Fruit fly (Drosophila melanogaster) whole organism, embryonic: ENCODE results near the gene NijC.
A peak's percentile ranks its signal among the peaks of the same experiment; 100 is the strongest.

Source experiments
- CG10979 ChIP-seq: fragments of 200-800 bp; sonication (Bioruptor generic); optimal IDR thresholded peaks from 2 replicates; lab custom pipeline; 2018; ENCODE audit warnings: missing biosample characterization, mild to moderate bottlenecking, missing genetic modification characterization, moderate library complexity
- CG11695 ChIP-seq: fragments of 200-800 bp; sonication (Bioruptor generic); IDR thresholded peaks from 3 replicates; pipeline ENCODE4 v1.3.6; 2022; ENCODE audit warnings: missing biosample characterization, missing genetic modification characterization
- CG12391 ChIP-seq: fragments of 200-800 bp; sonication (Bioruptor generic); optimal IDR thresholded peaks from 3 replicates; lab custom pipeline; 2018; ENCODE audit warnings: missing biosample characterization, mild to moderate bottlenecking, missing genetic modification characterization, moderate library complexity
- CG12769 ChIP-seq: fragments of 200-800 bp; sonication (Bioruptor generic); optimal IDR thresholded peaks from 2 replicates; lab custom pipeline; 2019; ENCODE audit warnings: missing biosample characterization, mild to moderate bottlenecking, missing genetic modification characterization, moderate library complexity
- CG13287 ChIP-seq: fragments of 200-800 bp; sonication (Bioruptor generic); IDR thresholded peaks from 2 replicates; pipeline ENCODE4 v1.3.6; 2022; ENCODE audit warnings: missing biosample characterization, missing genetic modification characterization; ENCODE audit not compliant: partially characterized antibody
- CG13296 ChIP-seq: fragments of 200-800 bp; sonication (Bioruptor generic); optimal IDR thresholded peaks from 3 replicates; lab custom pipeline; 2018; ENCODE audit warnings: missing biosample characterization, mild to moderate bottlenecking, missing genetic modification characterization
- CG14965 ChIP-seq: fragments of 200-800 bp; sonication (Bioruptor generic); optimal IDR thresholded peaks from 2 replicates; lab custom pipeline; 2016; ENCODE audit warnings: missing biosample characterization, missing genetic modification characterization, borderline replicate concordance
- CG16815 ChIP-seq: fragments of 200-800 bp; sonication (Bioruptor generic); optimal IDR thresholded peaks from 3 replicates; lab custom pipeline; 2017; ENCODE audit warnings: missing biosample characterization, mild to moderate bottlenecking, missing genetic modification characterization
- CG17612 ChIP-seq: fragments of 200-800 bp; sonication (Bioruptor generic); IDR thresholded peaks from 2 replicates; pipeline ENCODE4 v1.3.6; 2022; ENCODE audit warnings: missing biosample characterization, missing genetic modification characterization
- CG1792 ChIP-seq: fragments of 200-800 bp; sonication (Bioruptor generic); optimal IDR thresholded peaks from 2 replicates; lab custom pipeline; 2016; ENCODE audit warnings: missing biosample characterization, missing genetic modification characterization
- CG2712 ChIP-seq: fragments of 200-800 bp; optimal IDR thresholded peaks from 3 replicates; lab custom pipeline; 2019; ENCODE audit warnings: missing biosample characterization, mild to moderate bottlenecking, missing genetic modification characterization, moderate library complexity
- CG30020 ChIP-seq: fragments of 200-800 bp; optimal IDR thresholded peaks from 2 replicates; lab custom pipeline; 2019; ENCODE audit warnings: missing biosample characterization, mild to moderate bottlenecking, missing genetic modification characterization, moderate library complexity
- CG32767 ChIP-seq: fragments of 200-800 bp; sonication (Bioruptor generic); IDR thresholded peaks from 2 replicates; pipeline ENCODE4 v1.3.6; 2022; ENCODE audit warnings: missing biosample characterization, missing genetic modification characterization
- CG33213 ChIP-seq: fragments of 200-800 bp; sonication (Bioruptor generic); optimal IDR thresholded peaks from 3 replicates; lab custom pipeline; 2016; ENCODE audit warnings: missing biosample characterization, missing genetic modification characterization
- CG34422 ChIP-seq: fragments of 200-800 bp; sonication (Bioruptor generic); IDR thresholded peaks from 3 replicates; pipeline ENCODE4 v1.3.6; 2022; ENCODE audit warnings: missing biosample characterization, missing genetic modification characterization
- CG3838 ChIP-seq: fragments of 200-800 bp; sonication (Bioruptor generic); optimal IDR thresholded peaks from 3 replicates; lab custom pipeline; 2016; ENCODE audit warnings: missing biosample characterization, missing genetic modification characterization
- CG4360 ChIP-seq: fragments of 200-800 bp; sonication (Bioruptor generic); IDR thresholded peaks from 2 replicates; pipeline ENCODE4 v1.3.6; 2022; ENCODE audit warnings: missing biosample characterization, missing genetic modification characterization
- CG4617 ChIP-seq: fragments of 200-800 bp; sonication (Bioruptor generic); optimal IDR thresholded peaks from 3 replicates; lab custom pipeline; 2016; ENCODE audit warnings: missing biosample characterization, missing genetic modification characterization, borderline replicate concordance
- CG5245 ChIP-seq: fragments of 200-800 bp; sonication (Bioruptor generic); optimal IDR thresholded peaks from 3 replicates; lab custom pipeline; 2016; ENCODE audit warnings: missing biosample characterization, missing genetic modification characterization
- CG5953 ChIP-seq: fragments of 200-800 bp; sonication (Bioruptor generic); IDR thresholded peaks from 2 replicates; pipeline ENCODE4 v1.3.6; 2022; ENCODE audit warnings: missing biosample characterization, missing genetic modification characterization
- CG6175 ChIP-seq: fragments of 200-800 bp; sonication (Bioruptor generic); IDR thresholded peaks from 3 replicates; pipeline ENCODE4 v1.3.6; 2022; ENCODE audit warnings: missing biosample characterization, missing genetic modification characterization
- CG6272 ChIP-seq: fragments of 200-800 bp; sonication (Bioruptor generic); IDR thresholded peaks from 2 replicates; pipeline ENCODE4 v1.3.6; 2022; ENCODE audit warnings: missing biosample characterization, missing genetic modification characterization
- CG9727 ChIP-seq: fragments of 200-800 bp; sonication (Bioruptor generic); optimal IDR thresholded peaks from 3 replicates; lab custom pipeline; 2017; ENCODE audit warnings: missing biosample characterization, mild to moderate bottlenecking, missing genetic modification characterization
- Elba2 ChIP-seq: fragments of 200-800 bp; sonication (Bioruptor generic); optimal IDR thresholded peaks from 3 replicates; lab custom pipeline; 2016; ENCODE audit warnings: missing biosample characterization, missing genetic modification characterization
- Hr78 ChIP-seq, 2 experiments: fragments of 200-800 bp in 1 of 2; fragments of >200 bp in 1 of 2; sonication (Bioruptor generic) in 1 of 2; optimal IDR thresholded peaks; 2 replicates each; lab custom pipeline; 2017 to 2019; ENCODE audit warnings: missing biosample characterization in 2 of 2, missing genetic modification characterization in 2 of 2, mild to moderate bottlenecking in 1 of 2, moderate library complexity in 1 of 2
- Kr ChIP-seq: fragments of 200-800 bp; sonication (Bioruptor generic); optimal IDR thresholded peaks from 2 replicates; lab custom pipeline; 2017; ENCODE audit warnings: missing biosample characterization, mild to moderate bottlenecking, missing genetic modification characterization
- MESR4 ChIP-seq: fragments of 200-800 bp; sonication (Bioruptor generic); optimal IDR thresholded peaks from 2 replicates; lab custom pipeline; 2018; ENCODE audit warnings: missing biosample characterization, mild to moderate bottlenecking, missing genetic modification characterization, moderate library complexity
- Meics ChIP-seq: fragments of 200-800 bp; sonication (Bioruptor generic); optimal IDR thresholded peaks from 2 replicates; lab custom pipeline; 2017; ENCODE audit warnings: missing biosample characterization, mild to moderate bottlenecking, missing genetic modification characterization
- Mes4 ChIP-seq: fragments of 200-800 bp; sonication (Bioruptor generic); optimal IDR thresholded peaks from 2 replicates; lab custom pipeline; 2016; ENCODE audit warnings: missing biosample characterization, missing genetic modification characterization
- Myb ChIP-seq: fragments of 200-800 bp; sonication (Bioruptor generic); optimal IDR thresholded peaks from 2 replicates; lab custom pipeline; 2016; ENCODE audit warnings: missing biosample characterization, missing genetic modification characterization
- NfI ChIP-seq: fragments of 200-800 bp; sonication (Bioruptor generic); optimal IDR thresholded peaks from 3 replicates; lab custom pipeline; 2018; ENCODE audit warnings: missing biosample characterization, mild to moderate bottlenecking, missing genetic modification characterization, moderate library complexity
- PHDP ChIP-seq: fragments of 200-800 bp; sonication (Bioruptor generic); optimal IDR thresholded peaks from 3 replicates; lab custom pipeline; 2018; ENCODE audit warnings: missing biosample characterization, mild to moderate bottlenecking, missing genetic modification characterization, moderate library complexity
- Poxn ChIP-seq: fragments of 200-800 bp; sonication (Bioruptor generic); IDR thresholded peaks from 2 replicates; pipeline ENCODE4 v1.3.6; 2022; ENCODE audit warnings: missing biosample characterization, missing genetic modification characterization
- Ravus ChIP-seq: fragments of 200-800 bp; sonication (Bioruptor generic); IDR thresholded peaks from 2 replicates; pipeline ENCODE4 v1.3.6; 2022; ENCODE audit warnings: missing biosample characterization, missing genetic modification characterization
- Usf ChIP-seq: fragments of 200-800 bp; sonication (Bioruptor generic); optimal IDR thresholded peaks from 2 replicates; lab custom pipeline; 2017; ENCODE audit warnings: missing genotype, missing biosample characterization, missing genetic modification characterization
- ato ChIP-seq: fragments of 200-800 bp; sonication (Bioruptor generic); IDR thresholded peaks from 2 replicates; pipeline ENCODE4 v1.3.6; 2022; ENCODE audit warnings: missing biosample characterization, missing genetic modification characterization; ENCODE audit not compliant: partially characterized antibody
- crc ChIP-seq: fragments of 200-800 bp; sonication (Bioruptor generic); optimal IDR thresholded peaks from 2 replicates; lab custom pipeline; 2016; ENCODE audit warnings: missing biosample characterization, missing genetic modification characterization
- fu2 ChIP-seq: fragments of 200-800 bp; sonication (Bioruptor generic); optimal IDR thresholded peaks from 2 replicates; lab custom pipeline; 2016; ENCODE audit warnings: missing biosample characterization, missing genetic modification characterization
- grn ChIP-seq: fragments of 200-800 bp; sonication (Bioruptor generic); optimal IDR thresholded peaks from 3 replicates; lab custom pipeline; 2017; ENCODE audit warnings: missing biosample characterization, missing genetic modification characterization
- gsb ChIP-seq: fragments of 200-800 bp; sonication (Bioruptor generic); IDR thresholded peaks from 2 replicates; pipeline ENCODE4 v1.3.6; 2022; ENCODE audit warnings: missing biosample characterization, missing genetic modification characterization
- h ChIP-seq: fragments of >200 bp; optimal IDR thresholded peaks from 2 replicates; lab custom pipeline; 2017
- hb ChIP-seq: fragments of 200-800 bp; sonication (Bioruptor generic); IDR thresholded peaks from 3 replicates; pipeline ENCODE4 v1.3.6; 2022; ENCODE audit warnings: missing biosample characterization, missing genetic modification characterization; ENCODE audit not compliant: partially characterized antibody
- inv ChIP-seq: fragments of 200-800 bp; sonication (Bioruptor generic); IDR thresholded peaks from 2 replicates; pipeline ENCODE4 v1.3.6; 2022; ENCODE audit warnings: missing biosample characterization, missing genetic modification characterization; ENCODE audit not compliant: partially characterized antibody
- kay ChIP-seq: fragments of 200-800 bp; sonication (Bioruptor generic); optimal IDR thresholded peaks from 2 replicates; lab custom pipeline; 2016; ENCODE audit warnings: missing biosample characterization, missing genetic modification characterization
- oc ChIP-seq: fragments of 200-800 bp; sonication (Bioruptor generic); optimal IDR thresholded peaks from 2 replicates; lab custom pipeline; 2018; ENCODE audit warnings: missing biosample characterization, mild to moderate bottlenecking, missing genetic modification characterization, moderate library complexity
- pzg ChIP-seq: fragments of 200-800 bp; sonication (Bioruptor generic); optimal IDR thresholded peaks from 3 replicates; lab custom pipeline; 2018; ENCODE audit warnings: missing biosample characterization, mild to moderate bottlenecking, missing genetic modification characterization, moderate library complexity
- ranshi ChIP-seq: fragments of 200-800 bp; sonication (Bioruptor generic); IDR thresholded peaks from 2 replicates; pipeline ENCODE4 v1.3.6; 2022; ENCODE audit warnings: missing biosample characterization, missing genetic modification characterization
- schlank ChIP-seq: fragments of 200-800 bp; sonication (Bioruptor generic); optimal IDR thresholded peaks from 2 replicates; lab custom pipeline; 2018; ENCODE audit warnings: missing biosample characterization, mild to moderate bottlenecking, missing genetic modification characterization
- sob ChIP-seq: fragments of 200-800 bp; sonication (Bioruptor generic); IDR thresholded peaks from 2 replicates; pipeline ENCODE4 v1.3.6; 2022; ENCODE audit warnings: missing biosample characterization, missing genetic modification characterization
- trem ChIP-seq: fragments of 200-800 bp; optimal IDR thresholded peaks from 3 replicates; lab custom pipeline; 2019; ENCODE audit warnings: missing biosample characterization, mild to moderate bottlenecking, missing genetic modification characterization, moderate library complexity
- zfh1 ChIP-seq: fragments of 200-800 bp; sonication (Bioruptor generic); IDR thresholded peaks from 3 replicates; pipeline ENCODE4 v1.3.6; 2022; ENCODE audit warnings: missing biosample characterization, missing genetic modification characterization

The NijC gene

DNA sequence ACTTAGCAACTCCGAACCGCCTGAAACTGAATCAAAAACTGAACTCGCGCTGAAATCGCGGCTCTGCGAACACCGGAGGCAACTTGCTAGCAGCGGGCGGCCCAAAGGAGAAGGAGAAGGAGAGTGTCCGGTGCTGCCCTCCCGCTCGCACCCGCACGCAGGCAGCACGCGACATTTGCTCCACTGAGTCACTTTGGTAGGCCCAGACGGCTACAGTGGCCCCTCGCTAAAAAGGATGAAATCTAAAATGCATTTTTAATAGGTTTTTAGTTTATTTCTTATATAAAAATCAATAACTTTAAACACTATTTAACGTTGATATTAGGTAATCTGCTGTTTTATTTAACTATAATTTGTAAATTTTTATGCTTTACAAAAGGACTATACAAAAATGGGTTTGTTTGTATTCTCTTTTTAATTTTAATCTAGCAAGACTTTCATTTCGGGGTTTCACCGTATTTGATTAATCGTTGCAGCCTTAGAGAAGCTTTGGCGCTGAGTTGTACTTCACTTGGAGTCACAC, 27.5 kb downstream of the NijC start, which contains the start of gene Men (continued):
- peak; percentile 13; the same call in 1 of the 2 replicates for TF ChIP-seq CG4360
- peak; percentile 40 for TF ChIP-seq CG30020 (tag; lab: Kevin White, UChicago)
- no peak for TF ChIP-seq Mes4 (GFP tag; lab: Kevin White, UChicago)
- TF ChIP-seq h, result no peak
- TF ChIP-seq CG12391 (tag; lab: Kevin White, UChicago), result peak; percentile 61
- TF ChIP-seq CG5245, result no peak
- TF ChIP-seq CG32767, result peak; percentile 57
- TF ChIP-seq Kr (GFP tag; lab: Kevin White, UChicago), result no peak
- no peak for TF ChIP-seq CG16815
- peak; percentile 45 for TF ChIP-seq kay (GFP tag; lab: Kevin White, UChicago)
- TF ChIP-seq Elba2 (GFP tag; lab: Kevin White, UChicago), result no peak
- peak; percentile 65 for TF ChIP-seq ranshi (GFP tag; lab: Robert Waterston, UW)
- TF ChIP-seq pzg, result no peak
- peak; percentile 67; the same call in 1 of the 3 replicates for TF ChIP-seq CG11695 (GFP tag; lab: Robert Waterston, UW)
- no peak for TF ChIP-seq CG3838 (GFP tag; lab: Kevin White, UChicago)
- TF ChIP-seq CG13296 (GFP tag; lab: Kevin White, UChicago), result peak; percentile 74
- TF ChIP-seq CG17612 (GFP tag; lab: Robert Waterston, UW), result no peak
- no peak for TF ChIP-seq crc (GFP tag; lab: Kevin White, UChicago)
- TF ChIP-seq PHDP (tag; lab: Kevin White, UChicago), result peak; percentile 49
- TF ChIP-seq sob, result peak; percentile 60; the same call in 1 of the 2 replicates
- no peak for TF ChIP-seq schlank (tag; lab: Kevin White, UChicago)
- TF ChIP-seq Meics (GFP tag; lab: Kevin White, UChicago), result peak; percentile 63
- TF ChIP-seq MESR4 (GFP tag; lab: Kevin White, UChicago), result no peak
- TF ChIP-seq CG33213 (GFP tag; lab: Kevin White, UChicago), result no peak
- no peak for TF ChIP-seq ato (GFP tag; lab: Robert Waterston, UW)
- TF ChIP-seq NfI (GFP tag; lab: Kevin White, UChicago), result peak; percentile 27
- no peak for TF ChIP-seq inv
- TF ChIP-seq Poxn (GFP tag; lab: Robert Waterston, UW), result no peak
- no peak for TF ChIP-seq Usf
- TF ChIP-seq zfh1 (GFP tag; lab: Robert Waterston, UW), result 0 out of 3 replicates have a peak, but pooled peaks have one; percentile 42
- TF ChIP-seq CG4617 (GFP tag; lab: Kevin White, UChicago), result no peak
- no peak for TF ChIP-seq CG1792 (GFP tag; lab: Kevin White, UChicago)
- TF ChIP-seq CG6175 (GFP tag; lab: Robert Waterston, UW), result no peak
- TF ChIP-seq CG9727 (GFP tag; lab: Kevin White, UChicago), result peak; percentile 55
- no peak for TF ChIP-seq CG5953 (GFP tag; lab: Robert Waterston, UW)
- TF ChIP-seq hb, result no peak
- no peak for TF ChIP-seq CG14965
- no peak for TF ChIP-seq CG13287 (GFP tag; lab: Robert Waterston, UW)
- peak; percentile 73 for TF ChIP-seq CG2712 (tag; lab: Kevin White, UChicago)
- TF ChIP-seq CG10979 (tag; lab: Kevin White, UChicago), result peak; percentile 62
- peak; percentile 41 for TF ChIP-seq oc (tag; lab: Kevin White, UChicago)
- no peak for TF ChIP-seq grn (GFP tag; lab: Kevin White, UChicago)
- TF ChIP-seq CG6272 (GFP tag; lab: Robert Waterston, UW), result no peak
- peak in 1 of 2 experiments; percentile 14 for TF ChIP-seq Hr78 (GFP tag; optimal IDR thresholded peaks at IDR 0.05; lab: Kevin White, UChicago)
- TF ChIP-seq CG34422 (GFP tag; lab: Robert Waterston, UW), result no peak
- TF ChIP-seq fu2, result no peak
- no peak for TF ChIP-seq CG12769 (tag; lab: Kevin White, UChicago)
- TF ChIP-seq Ravus (GFP tag; lab: Robert Waterston, UW), result no peak
- peak; percentile 11 for TF ChIP-seq trem (tag; lab: Kevin White, UChicago)
- 0 out of 2 replicates have a peak, but pooled peaks have one; percentile 16 for TF ChIP-seq gsb (GFP tag; lab: Robert Waterston, UW)
- TF ChIP-seq Myb, result no peak
